Worm (Caenorhabditis elegans) whole organism, L2 larva: Measurements from ENCODE around the gene snpc-3.4.

Experiments used
- ama-1 ChIP-seq: fragments of 150-350 bp; optimal IDR thresholded peaks from 2 replicates; lab custom pipeline; 2018; ENCODE audit warnings: inconsistent platforms
- dmd-4 ChIP-seq: sonication (generic microtip); optimal IDR thresholded peaks from 2 replicates; lab custom pipeline; 2017; ENCODE audit warnings: missing biosample characterization, missing genetic modification characterization
- egl-27 ChIP-seq: sonication (generic microtip); optimal IDR thresholded peaks from 3 replicates; lab custom pipeline; 2017; ENCODE audit warnings: missing biosample characterization, missing genetic modification reagents, missing genetic modification characterization
- lsy-2 ChIP-seq, 2 experiments: fragments of 150-350 bp in 1 of 2; sonication (generic microtip) in 1 of 2; optimal IDR thresholded peaks; 2 replicates each; lab custom pipeline; 2014 to 2017; ENCODE audit warnings: missing biosample characterization in 2 of 2, missing genetic modification characterization in 2 of 2
- nhr-10 ChIP-seq: sonication (generic microtip); optimal IDR thresholded peaks from 2 replicates; lab custom pipeline; 2017; ENCODE audit warnings: missing biosample characterization, missing genetic modification characterization
- nhr-12 ChIP-seq: fragments of 150-350 bp; optimal IDR thresholded peaks from 2 replicates; lab custom pipeline; 2014; ENCODE audit warnings: missing biosample characterization, missing genetic modification characterization
- nhr-23 ChIP-seq: fragments of 150-350 bp; optimal IDR thresholded peaks from 2 replicates; lab custom pipeline; 2014; ENCODE audit warnings: missing biosample characterization, missing genetic modification reagents, missing genetic modification characterization
- nhr-77 ChIP-seq: fragments of 150-350 bp; optimal IDR thresholded peaks from 2 replicates; lab custom pipeline; 2014; ENCODE audit warnings: missing biosample characterization, missing genetic modification characterization
- snpc-4 ChIP-seq: fragments of 150-350 bp; optimal IDR thresholded peaks from 2 replicates; lab custom pipeline; 2014; ENCODE audit warnings: missing biosample characterization, missing genetic modification characterization

- TF ChIP-seq nhr-23 (tag; lab: Kevin White, UChicago): no peak
- no peak for TF ChIP-seq nhr-77 (tag; lab: Kevin White, UChicago)
- no peak for TF ChIP-seq egl-27
- TF ChIP-seq ama-1 (lab: Kevin White, UChicago): no peak
- no peak for TF ChIP-seq snpc-4
- TF ChIP-seq dmd-4 (tag; lab: Kevin White, UChicago): no peak
- no peak for TF ChIP-seq nhr-12 (tag; lab: Kevin White, UChicago)
- TF ChIP-seq nhr-10 (tag; lab: Kevin White, UChicago): no peak
- TF ChIP-seq lsy-2 (tag; optimal IDR thresholded peaks at IDR 0.05; lab: Kevin White, UChicago): no peak
Observed at ce11 chrIII:4039775-4040174, 19.9 kb downstream of the snpc-3.4 start.
